Worm (Caenorhabditis elegans): ENCODE measurements around the gene polq-1.

The polq-1 gene

DNA sequence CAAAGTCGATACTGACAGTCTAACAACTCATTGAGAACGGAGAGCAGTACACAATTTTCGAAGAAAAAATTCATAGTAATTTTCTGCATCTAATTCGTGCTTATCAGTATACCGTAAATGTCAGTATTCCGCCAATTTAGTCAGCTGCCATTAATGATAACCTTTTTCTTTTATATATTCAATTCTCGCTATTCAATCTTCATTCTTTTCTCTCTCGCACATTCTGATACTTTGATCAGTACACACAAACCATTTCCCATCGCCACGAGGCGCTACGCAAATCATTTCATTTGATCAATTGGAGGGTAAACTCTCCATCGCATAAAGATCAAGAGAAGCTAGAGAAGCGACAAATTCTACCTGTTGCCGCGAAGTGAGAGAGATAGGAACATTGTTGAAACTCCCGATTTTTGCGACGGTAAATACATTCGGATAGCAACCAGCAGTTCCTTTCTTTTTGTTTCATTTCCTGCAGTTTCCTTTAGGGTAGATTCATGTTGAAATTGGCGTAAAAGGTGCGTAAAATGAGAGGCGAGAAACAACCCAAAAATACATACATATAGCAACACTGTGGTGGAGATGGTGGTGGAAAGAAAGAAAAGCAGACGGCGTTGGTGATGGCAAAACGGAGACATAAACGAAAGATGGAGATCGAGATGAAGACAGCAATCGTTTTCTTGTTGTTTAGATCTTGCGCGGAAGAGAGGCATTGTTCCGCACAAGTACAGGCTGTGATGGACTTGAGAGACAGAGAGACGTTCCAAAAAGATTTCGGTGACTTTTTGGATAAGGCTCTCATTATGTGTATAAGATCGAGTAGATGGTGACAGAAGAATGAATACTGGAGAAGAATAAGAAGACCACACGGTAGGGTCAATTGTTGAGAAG, 35.4 kb upstream of the polq-1 start:
- no peak for TF ChIP-seq T22C8.4 (GFP tag; IDR thresholded peaks at IDR 0.05)
- no peak for TF ChIP-seq cog-1 (tag; optimal IDR thresholded peaks at IDR 0.05)
- TF ChIP-seq klf-2 (GFP tag; conservative IDR thresholded peaks at IDR 0.05) = no peak
- TF ChIP-seq flt-1 (GFP tag; IDR thresholded peaks at IDR 0.05) = no peak
- no peak for TF ChIP-seq tab-1 (GFP tag; IDR thresholded peaks at IDR 0.05)
- no peak for TF ChIP-seq ztf-23 (GFP tag; IDR thresholded peaks at IDR 0.05)
- no peak for TF ChIP-seq ztf-29 (GFP tag; IDR thresholded peaks at IDR 0.05)
- no peak for TF ChIP-seq ref-1 (GFP tag; conservative IDR thresholded peaks at IDR 0.05)
- no peak for TF ChIP-seq med-1 (GFP tag; optimal IDR thresholded peaks at IDR 0.05; ENCODE audit: insufficient read depth)

DNA sequence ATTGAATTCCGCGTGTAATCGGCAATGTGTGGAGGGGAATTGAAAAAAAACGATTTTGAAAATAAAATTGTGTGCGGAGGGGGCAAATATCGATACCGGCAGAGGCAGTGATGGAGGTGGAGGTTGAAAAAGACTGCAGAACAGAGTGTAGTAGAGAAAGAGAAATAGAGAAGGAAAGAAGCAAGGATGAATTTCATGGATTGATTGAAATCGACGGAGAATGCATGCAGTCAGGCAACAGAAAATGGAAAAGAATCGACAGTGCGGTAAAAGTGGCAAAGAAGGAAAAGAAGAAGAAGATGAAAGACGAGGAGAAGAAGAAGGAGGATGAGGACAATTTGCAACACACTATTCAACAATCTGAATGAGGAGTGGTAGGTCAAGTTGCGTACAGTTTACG, 33.9 kb upstream of the polq-1 start, which contains the start of gene W04D12.1:
TSS of gene W04D12.1 (plus strand) at position 111 of the 400 bp plus-strand sequence.
- no peak for TF ChIP-seq cog-1 (tag; optimal IDR thresholded peaks at IDR 0.05)

- TF ChIP-seq T22C8.4 (GFP tag; IDR thresholded peaks at IDR 0.05) = no peak
- no peak for TF ChIP-seq tab-1 (GFP tag; IDR thresholded peaks at IDR 0.05)
- no peak for TF ChIP-seq med-1 (GFP tag; optimal IDR thresholded peaks at IDR 0.05; ENCODE audit: insufficient read depth)
- no peak for TF ChIP-seq ztf-29 (GFP tag; IDR thresholded peaks at IDR 0.05)
- no peak for TF ChIP-seq ref-1 (GFP tag; conservative IDR thresholded peaks at IDR 0.05)
- no peak for TF ChIP-seq klf-2 (GFP tag; conservative IDR thresholded peaks at IDR 0.05)
- no peak for TF ChIP-seq cog-1 (tag; optimal IDR thresholded peaks at IDR 0.05)
- no peak for TF ChIP-seq flt-1 (GFP tag; IDR thresholded peaks at IDR 0.05)
- TF ChIP-seq ztf-23 (GFP tag; IDR thresholded peaks at IDR 0.05) = no peak
Measured at ce11 chrIII:5836261-5836660, 33.3 kb upstream of the polq-1 start.

DNA sequence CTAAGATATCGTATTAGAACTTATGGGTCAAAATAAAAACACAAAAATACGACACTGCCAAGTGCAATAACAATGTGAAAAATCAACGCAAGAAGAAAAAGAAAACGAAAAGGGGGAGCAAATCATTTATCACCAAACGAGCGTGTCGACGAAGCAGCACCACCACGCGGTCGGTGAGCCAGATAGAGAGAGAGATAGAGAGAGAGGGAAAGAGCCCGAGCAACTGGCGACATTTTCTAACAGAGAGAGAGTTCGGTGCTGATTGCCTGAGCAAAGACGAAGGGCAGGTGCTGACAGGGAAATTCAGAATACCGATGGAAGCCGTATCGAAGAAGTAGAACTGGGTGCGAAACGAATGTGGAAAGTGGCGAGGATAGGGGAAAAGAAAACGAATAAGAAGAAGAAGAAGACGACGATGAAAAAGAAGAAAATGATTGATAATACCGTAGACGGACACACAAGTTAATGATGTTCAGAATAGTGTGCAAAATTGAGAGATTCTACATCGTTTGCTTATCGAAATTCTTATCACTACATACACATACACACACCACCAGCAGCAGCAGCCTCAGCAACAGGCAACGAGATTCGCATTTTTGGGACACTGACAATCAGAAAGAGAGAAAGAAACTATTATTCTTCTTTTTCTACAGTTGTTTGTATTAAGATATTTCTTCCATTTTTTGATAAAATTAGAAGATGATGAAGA, 32.4 kb upstream of the polq-1 start:
- TF ChIP-seq ztf-29 (GFP tag; IDR thresholded peaks at IDR 0.05) = no peak
- 0 out of 2 replicates have a peak, but pooled peaks have one; percentile 22 for TF ChIP-seq ztf-23 (GFP tag; IDR thresholded peaks at IDR 0.05)
- no peak for TF ChIP-seq med-1 (GFP tag; optimal IDR thresholded peaks at IDR 0.05; ENCODE audit: insufficient read depth)
- no peak for TF ChIP-seq ref-1 (GFP tag; conservative IDR thresholded peaks at IDR 0.05)
- TF ChIP-seq flt-1 (GFP tag; IDR thresholded peaks at IDR 0.05) = no peak
- TF ChIP-seq cog-1 (tag; optimal IDR thresholded peaks at IDR 0.05) = no peak
- no peak for TF ChIP-seq klf-2 (GFP tag; conservative IDR thresholded peaks at IDR 0.05)
- no peak for TF ChIP-seq T22C8.4 (GFP tag; IDR thresholded peaks at IDR 0.05)
- no peak for TF ChIP-seq tab-1 (GFP tag; IDR thresholded peaks at IDR 0.05)

- TF ChIP-seq med-1 (GFP tag; optimal IDR thresholded peaks at IDR 0.05; ENCODE audit: insufficient read depth) (no peak), T22C8.4 (GFP tag; IDR thresholded peaks at IDR 0.05) (no peak), flt-1 (GFP tag; IDR thresholded peaks at IDR 0.05) (no peak), klf-2 (GFP tag; conservative IDR thresholded peaks at IDR 0.05) (no peak), ztf-23 (GFP tag; IDR thresholded peaks at IDR 0.05) (no peak)
Measured at ce11 chrIII:5834663-5835062, 31.7 kb upstream of the polq-1 start.

DNA sequence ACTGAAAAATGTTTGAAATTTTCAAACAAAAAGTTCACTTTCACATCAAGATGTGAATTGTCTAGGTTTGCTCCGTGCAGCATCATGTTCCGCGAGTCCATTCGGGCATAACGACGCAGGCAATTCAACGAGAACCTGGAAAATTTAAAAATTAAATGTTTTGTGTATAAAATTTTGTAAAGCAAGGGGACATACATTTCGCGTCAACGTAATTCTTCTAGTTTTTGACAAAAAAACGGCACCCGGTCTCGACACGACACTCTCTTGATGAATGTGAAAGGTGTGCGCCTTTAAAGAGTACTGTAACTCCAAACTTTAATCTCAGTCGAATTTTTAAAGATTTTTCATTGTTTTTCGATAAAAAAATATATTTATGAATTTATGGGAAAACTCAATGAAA, 31.1 kb upstream of the polq-1 start, which contains the start of gene R12B2.6:
TSS of gene R12B2.6 (minus strand) at position 101 of the 400 bp plus-strand sequence.
- TF ChIP-seq flt-1 (GFP tag; IDR thresholded peaks at IDR 0.05) (no peak), ztf-23 (GFP tag; IDR thresholded peaks at IDR 0.05) (no peak), ztf-29 (GFP tag; IDR thresholded peaks at IDR 0.05) (no peak), klf-2 (GFP tag; conservative IDR thresholded peaks at IDR 0.05) (no peak), tab-1 (GFP tag; IDR thresholded peaks at IDR 0.05) (no peak), ref-1 (GFP tag; conservative IDR thresholded peaks at IDR 0.05) (no peak), T22C8.4 (GFP tag; IDR thresholded peaks at IDR 0.05) (no peak), med-1 (GFP tag; optimal IDR thresholded peaks at IDR 0.05; ENCODE audit: insufficient read depth) (no peak), cog-1 (tag; optimal IDR thresholded peaks at IDR 0.05) (no peak)

DNA sequence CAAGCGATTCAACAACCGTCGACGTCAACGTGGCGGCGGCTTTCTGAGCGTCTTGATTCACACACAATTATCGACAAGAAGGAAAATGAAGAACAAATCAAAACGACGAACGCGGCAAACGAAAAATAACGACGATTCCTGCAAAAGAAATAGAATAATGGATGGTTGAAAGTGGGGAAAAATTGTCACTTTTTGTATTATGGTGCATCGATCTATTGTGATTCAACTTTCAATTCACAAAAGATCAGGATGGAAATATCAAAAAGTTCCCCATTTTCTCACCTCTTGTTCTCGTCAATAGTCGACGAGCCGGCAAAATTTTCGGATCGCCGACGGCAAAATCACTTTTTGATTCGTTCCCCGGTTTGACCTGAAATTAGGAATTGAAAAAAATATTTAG, 30.4 kb upstream of the polq-1 start, which contains the start of the genes R12B2.13 and mdt-15:
TSS of gene R12B2.13 (minus strand) at position 101 of the 400 bp plus-strand sequence.
TSS of gene mdt-15 (minus strand) at position 376 of the 400 bp plus-strand sequence.
- TF ChIP-seq ref-1 (GFP tag; conservative IDR thresholded peaks at IDR 0.05) (no peak), T22C8.4 (GFP tag; IDR thresholded peaks at IDR 0.05) (no peak), klf-2 (GFP tag; conservative IDR thresholded peaks at IDR 0.05) (no peak), ztf-23 (GFP tag; IDR thresholded peaks at IDR 0.05) (no peak), ztf-29 (GFP tag; IDR thresholded peaks at IDR 0.05) (no peak)

DNA sequence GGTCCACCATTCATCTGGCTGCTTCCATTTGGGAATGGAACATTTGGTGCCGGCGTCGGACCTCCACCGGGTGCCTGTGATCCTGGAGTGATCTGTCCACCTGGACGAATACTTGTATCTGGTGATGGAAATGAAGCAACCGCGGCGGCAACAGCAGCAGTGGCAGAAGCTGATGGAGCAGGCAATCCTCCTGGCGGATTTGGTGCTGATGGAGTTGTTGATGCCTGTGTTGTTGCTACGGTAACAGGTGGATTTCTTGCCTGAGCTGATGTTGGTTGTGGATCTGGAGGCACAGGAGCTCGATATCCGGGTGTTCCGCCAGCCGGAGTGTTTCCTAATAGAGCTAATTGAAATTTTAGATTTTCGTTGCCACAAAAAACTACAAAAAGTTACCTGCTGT, 29.5 kb upstream of the polq-1 start:
- no peak for TF ChIP-seq ztf-29 (GFP tag; IDR thresholded peaks at IDR 0.05)
- TF ChIP-seq T22C8.4 (GFP tag; IDR thresholded peaks at IDR 0.05) = no peak
- no peak for TF ChIP-seq med-1 (GFP tag; optimal IDR thresholded peaks at IDR 0.05; ENCODE audit: insufficient read depth)
- TF ChIP-seq klf-2 (GFP tag; conservative IDR thresholded peaks at IDR 0.05) = no peak
- TF ChIP-seq tab-1 (GFP tag; IDR thresholded peaks at IDR 0.05) = no peak
- TF ChIP-seq flt-1 (GFP tag; IDR thresholded peaks at IDR 0.05) = no peak
- TF ChIP-seq ref-1 (GFP tag; conservative IDR thresholded peaks at IDR 0.05) = no peak
- no peak for TF ChIP-seq cog-1 (tag; optimal IDR thresholded peaks at IDR 0.05)
- no peak for TF ChIP-seq ztf-23 (GFP tag; IDR thresholded peaks at IDR 0.05)

ce11 chrIII:5828065-5828464, 25.1 kb upstream of the polq-1 start:
- TF ChIP-seq klf-2 (GFP tag; conservative IDR thresholded peaks at IDR 0.05) (no peak), ref-1 (GFP tag; conservative IDR thresholded peaks at IDR 0.05) (no peak), med-1 (GFP tag; optimal IDR thresholded peaks at IDR 0.05; ENCODE audit: insufficient read depth) (no peak), ztf-23 (GFP tag; IDR thresholded peaks at IDR 0.05) (no peak), cog-1 (tag; optimal IDR thresholded peaks at IDR 0.05) (no peak), flt-1 (GFP tag; IDR thresholded peaks at IDR 0.05) (no peak), T22C8.4 (GFP tag; IDR thresholded peaks at IDR 0.05) (no peak), tab-1 (GFP tag; IDR thresholded peaks at IDR 0.05) (no peak), ztf-29 (GFP tag; IDR thresholded peaks at IDR 0.05) (no peak)
